Fruit fly (Drosophila melanogaster): Measurements from ENCODE around the gene Prat.

The Prat gene

DNA sequence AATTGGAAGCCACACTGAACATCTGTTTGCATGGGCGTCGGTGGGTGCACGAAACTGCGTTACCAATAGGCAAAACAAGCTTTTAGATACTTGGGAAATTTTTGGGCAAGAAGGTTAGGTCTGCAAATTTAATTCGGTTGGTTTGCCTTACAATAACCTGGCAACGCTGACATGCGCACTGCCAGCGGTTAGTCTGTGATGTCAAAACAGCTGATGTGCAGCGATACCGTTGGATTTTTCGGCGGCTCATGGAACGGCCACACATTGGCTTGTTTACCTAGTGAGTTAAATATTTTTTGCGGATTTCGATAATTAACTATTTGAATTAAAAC, 24.8 kb downstream of the Prat start, which contains the start of gene ArgRS-m (continued):
- peak; percentile 53 for TF ChIP-seq CG34406 (GFP tag; optimal IDR thresholded peaks at IDR 0.05)
- peak; percentile 75 for TF ChIP-seq CG6163 (GFP tag; IDR thresholded peaks at IDR 0.05)
- TF ChIP-seq fd59A (GFP tag; optimal IDR thresholded peaks at IDR 0.05) = no peak
- no peak for TF ChIP-seq Hr38 (GFP tag; optimal IDR thresholded peaks at IDR 0.05)
- peak; percentile 10 for TF ChIP-seq CG4318 (GFP tag; optimal IDR thresholded peaks at IDR 0.05)
- TF ChIP-seq CG6792 (GFP tag; optimal IDR thresholded peaks at IDR 0.05) = no peak
- peak; percentile 41 for TF ChIP-seq CG8319 (GFP tag; optimal IDR thresholded peaks at IDR 0.05)
- no peak for TF ChIP-seq CG11762 (GFP tag; optimal IDR thresholded peaks at IDR 0.05; ENCODE audit: insufficient read depth)
- peak in 1 of 2 experiments; percentile 13 for TF ChIP-seq salr (GFP tag; optimal IDR thresholded peaks at IDR 0.05)
- no peak for TF ChIP-seq dsx (GFP tag; optimal IDR thresholded peaks at IDR 0.05; ENCODE audit: poor library complexity, severe bottlenecking)
- no peak for TF ChIP-seq Blimp-1 (GFP tag; optimal IDR thresholded peaks at IDR 0.05)
- peak; percentile 30 for TF ChIP-seq CG3032 (tag; optimal IDR thresholded peaks at IDR 0.05)
- peak; percentile 72 for TF ChIP-seq acj6 (GFP tag; optimal IDR thresholded peaks at IDR 0.05)
- TF ChIP-seq dac (GFP tag; optimal IDR thresholded peaks at IDR 0.05) = peak; percentile 19
- TF ChIP-seq CG1621 (tag; optimal IDR thresholded peaks at IDR 0.05) = peak; percentile 19
- peak; percentile 22 for TF ChIP-seq CG8632 (GFP tag; optimal IDR thresholded peaks at IDR 0.05)
- TF ChIP-seq fd85E (GFP tag; optimal IDR thresholded peaks at IDR 0.05) = no peak
- peak; percentile 33 for TF ChIP-seq CG6808 (GFP tag; optimal IDR thresholded peaks at IDR 0.05)

DNA sequence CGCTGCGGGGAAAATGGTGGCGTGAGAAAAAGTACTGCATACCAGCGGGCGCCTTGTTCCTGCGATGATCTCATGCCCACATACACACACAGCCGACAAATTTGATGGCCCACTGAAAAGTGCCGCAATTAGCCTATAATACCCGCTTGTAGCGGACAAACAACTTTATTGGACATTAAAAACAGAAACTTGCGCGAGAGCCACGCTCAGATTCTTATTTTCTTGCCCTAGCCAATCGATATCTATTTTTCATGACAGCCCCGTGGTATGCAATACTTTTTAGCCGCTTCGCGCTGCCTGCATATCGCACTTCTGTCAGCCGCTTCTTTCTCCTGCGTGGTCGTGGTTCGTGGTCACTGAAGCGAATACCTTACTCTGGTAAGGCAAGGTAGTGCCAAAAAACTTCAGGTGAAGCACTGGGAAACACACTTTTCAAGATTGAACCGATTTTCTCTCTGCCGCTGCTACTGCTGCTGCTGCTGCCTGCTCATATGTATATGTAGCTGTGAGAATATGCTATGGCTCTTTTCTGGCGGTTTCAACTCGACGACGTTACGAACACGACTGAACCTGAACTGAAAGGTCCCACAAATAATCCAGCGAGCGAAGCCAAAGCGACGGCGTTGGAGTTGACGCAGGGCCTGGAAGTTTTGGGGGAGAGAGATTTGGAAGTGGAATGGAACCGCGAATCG, 25.3 kb downstream of the Prat start, which contains the start of gene CG17816:
Gene CG17816 (minus strand): TSS at position 567 of the 692 bp plus-strand sequence.
- TF ChIP-seq CG9139 (GFP tag; optimal IDR thresholded peaks at IDR 0.05) = no peak
- TF ChIP-seq fd59A (GFP tag; optimal IDR thresholded peaks at IDR 0.05) = no peak
- TF ChIP-seq ss (GFP tag; optimal IDR thresholded peaks at IDR 0.05) = peak in 1 of 2 experiments; percentile 2
- TF ChIP-seq Smox (GFP tag; optimal IDR thresholded peaks at IDR 0.05) = no peak
- TF ChIP-seq CG32006 (GFP tag; optimal IDR thresholded peaks at IDR 0.05) = no peak
- TF ChIP-seq Hr4 (GFP tag; optimal IDR thresholded peaks at IDR 0.05) = no peak
- TF ChIP-seq topi (GFP tag; optimal IDR thresholded peaks at IDR 0.05) = no peak
- peak; percentile 38 for TF ChIP-seq Sox102F (GFP tag; optimal IDR thresholded peaks at IDR 0.05)
- TF ChIP-seq CG1621 (tag; optimal IDR thresholded peaks at IDR 0.05) = no peak
- TF ChIP-seq acj6 (GFP tag; optimal IDR thresholded peaks at IDR 0.05) = no peak
- TF ChIP-seq Eip93F (GFP tag; optimal IDR thresholded peaks at IDR 0.05) = no peak
- TF ChIP-seq svp (GFP tag) = peak; percentile 96
- peak; percentile 82 for TF ChIP-seq Eip78C (GFP tag)
- no peak for TF ChIP-seq achi (GFP tag; optimal IDR thresholded peaks at IDR 0.05)
- TF ChIP-seq Eip75B (GFP tag; optimal IDR thresholded peaks at IDR 0.05) = no peak
- no peak for TF ChIP-seq vri (GFP tag; optimal IDR thresholded peaks at IDR 0.05)
- TF ChIP-seq CG6276 (GFP tag; optimal IDR thresholded peaks at IDR 0.05) = no peak
- no peak for TF ChIP-seq CG34406 (GFP tag; optimal IDR thresholded peaks at IDR 0.05)
- TF ChIP-seq dac (GFP tag; optimal IDR thresholded peaks at IDR 0.05) = no peak
- no peak for TF ChIP-seq CG8632 (GFP tag; optimal IDR thresholded peaks at IDR 0.05)
- TF ChIP-seq CG6854 (GFP tag; optimal IDR thresholded peaks at IDR 0.05) = peak; percentile 38

DNA sequence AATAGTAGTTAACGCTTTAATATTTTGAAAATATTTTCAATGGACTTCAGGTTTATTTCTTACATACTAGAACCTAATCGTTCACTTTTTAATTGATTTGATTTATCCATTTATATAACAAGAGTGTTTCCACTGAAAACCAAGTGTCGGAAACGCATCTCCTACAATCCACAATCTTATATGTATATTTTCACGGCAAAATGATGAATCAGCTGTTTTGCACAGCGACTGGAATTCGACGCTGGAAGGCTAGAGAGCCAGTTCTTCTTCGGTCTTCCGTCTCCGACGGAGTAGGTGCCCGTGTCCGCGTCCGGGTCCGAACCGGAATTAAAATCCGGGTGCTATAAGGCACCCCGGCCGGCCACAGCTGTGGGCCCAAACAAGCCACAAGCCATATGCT, 27.1 kb downstream of the Prat start:
- TF ChIP-seq Ets21C (GFP tag; optimal IDR thresholded peaks at IDR 0.05) (no peak), Eip78C (GFP tag) (peak; percentile 22)
